Fruit fly (Drosophila melanogaster) whole organism, embryonic: ENCODE results near the gene CG18302.

ENCODE experiments used
- Abd-B ChIP-seq: fragments of 200-800 bp; sonication (Bioruptor generic); optimal IDR thresholded peaks from 2 replicates; lab custom pipeline; 2018; ENCODE audit warnings: missing biosample characterization, mild to moderate bottlenecking, missing genetic modification characterization, moderate library complexity
- Adf1 ChIP-seq: fragments of 200-800 bp; sonication (Bioruptor generic); IDR thresholded peaks from 2 replicates; pipeline ENCODE4 v1.3.6; 2022; ENCODE audit warnings: missing biosample characterization, missing genetic modification characterization
- Atf-2 ChIP-seq: fragments of 200-800 bp; sonication (Bioruptor generic); optimal IDR thresholded peaks from 2 replicates; lab custom pipeline; 2016; ENCODE audit warnings: missing biosample characterization, missing genetic modification characterization
- B-H2 ChIP-seq: fragments of 200-800 bp; sonication (Bioruptor generic); optimal IDR thresholded peaks from 2 replicates; lab custom pipeline; 2018; ENCODE audit warnings: missing biosample characterization, mild to moderate bottlenecking, missing genetic modification characterization
- Bteb2 ChIP-seq: fragments of 200-800 bp; sonication (Bioruptor generic); optimal IDR thresholded peaks from 2 replicates; lab custom pipeline; 2016; ENCODE audit warnings: missing biosample characterization, missing genetic modification characterization
- CG10209 ChIP-seq: fragments of 200-800 bp; sonication (Bioruptor generic); optimal IDR thresholded peaks from 3 replicates; lab custom pipeline; 2017; ENCODE audit warnings: missing biosample characterization, mild to moderate bottlenecking, missing genetic modification characterization, missing genetic modification reagents
- CG10267 ChIP-seq: fragments of 200-800 bp; sonication (Bioruptor generic); optimal IDR thresholded peaks from 2 replicates; lab custom pipeline; 2018; ENCODE audit warnings: missing biosample characterization, mild to moderate bottlenecking, missing genetic modification characterization, moderate library complexity
- CG11723 ChIP-seq: fragments of 200-800 bp; sonication (Bioruptor generic); optimal IDR thresholded peaks from 2 replicates; lab custom pipeline; 2017; ENCODE audit warnings: missing biosample characterization, mild to moderate bottlenecking, missing genetic modification characterization
- CG12219 ChIP-seq: fragments of 200-800 bp; sonication (Bioruptor generic); optimal IDR thresholded peaks from 3 replicates; lab custom pipeline; 2018; ENCODE audit warnings: missing biosample characterization, mild to moderate bottlenecking, missing genetic modification characterization
- CG13624 ChIP-seq: fragments of 200-800 bp; sonication (Bioruptor generic); optimal IDR thresholded peaks from 2 replicates; lab custom pipeline; 2016; ENCODE audit warnings: missing biosample characterization, missing genetic modification characterization
- CG14014 ChIP-seq: fragments of 200-800 bp; sonication (Bioruptor generic); IDR thresholded peaks from 2 replicates; pipeline ENCODE4 v1.3.6; 2022; ENCODE audit warnings: missing biosample characterization, missing genetic modification characterization
- CG14050 ChIP-seq: fragments of 200-800 bp; sonication (Bioruptor generic); IDR thresholded peaks from 3 replicates; pipeline ENCODE4 v1.3.6; 2022; ENCODE audit warnings: missing biosample characterization, missing genetic modification characterization
- CG14441 ChIP-seq: fragments of 200-800 bp; sonication (Bioruptor generic); IDR thresholded peaks from 2 replicates; pipeline ENCODE4 v1.3.6; 2022; ENCODE audit warnings: missing biosample characterization, missing genetic modification characterization
- CG17385 ChIP-seq: fragments of 200-800 bp; sonication (Bioruptor generic); optimal IDR thresholded peaks from 3 replicates; lab custom pipeline; 2018; ENCODE audit warnings: missing biosample characterization, mild to moderate bottlenecking, missing genetic modification characterization
- CG18262 ChIP-seq: fragments of 200-800 bp; optimal IDR thresholded peaks from 3 replicates; lab custom pipeline; 2019; ENCODE audit warnings: missing biosample characterization, mild to moderate bottlenecking, missing genetic modification characterization, moderate library complexity
- CG1832 ChIP-seq: fragments of 200-800 bp; sonication (Bioruptor generic); optimal IDR thresholded peaks from 2 replicates; lab custom pipeline; 2017; ENCODE audit warnings: missing biosample characterization, mild to moderate bottlenecking, missing genetic modification characterization, inconsistent platforms
- CG18619 ChIP-seq: fragments of 200-800 bp; sonication (Bioruptor generic); optimal IDR thresholded peaks from 3 replicates; lab custom pipeline; 2017; ENCODE audit warnings: missing biosample characterization, mild to moderate bottlenecking, missing genetic modification characterization
- CG31224 ChIP-seq: fragments of 200-800 bp; sonication (Bioruptor generic); IDR thresholded peaks from 2 replicates; pipeline ENCODE4 v1.3.6; 2022; ENCODE audit warnings: missing biosample characterization, missing genetic modification characterization
- CG31441 ChIP-seq: fragments of 200-800 bp; sonication (Bioruptor generic); IDR thresholded peaks from 2 replicates; pipeline ENCODE4 v1.3.6; 2022; ENCODE audit warnings: missing biosample characterization, missing genetic modification characterization
- CG32767 ChIP-seq: fragments of 200-800 bp; sonication (Bioruptor generic); IDR thresholded peaks from 2 replicates; pipeline ENCODE4 v1.3.6; 2022; ENCODE audit warnings: missing biosample characterization, missing genetic modification characterization
- CG7556 ChIP-seq: fragments of 200-800 bp; sonication (Bioruptor generic); optimal IDR thresholded peaks from 2 replicates; lab custom pipeline; 2017; ENCODE audit warnings: missing biosample characterization, mild to moderate bottlenecking, missing genetic modification characterization
- Chrac-16 ChIP-seq: fragments of 200-800 bp; sonication (Bioruptor generic); optimal IDR thresholded peaks from 3 replicates; lab custom pipeline; 2016; ENCODE audit warnings: missing biosample characterization, missing genetic modification characterization
- Dip3 ChIP-seq: fragments of 200-800 bp; sonication (Bioruptor generic); optimal IDR thresholded peaks from 3 replicates; lab custom pipeline; 2016; ENCODE audit warnings: missing biosample characterization, missing genetic modification characterization
- E2f2 ChIP-seq: fragments of 200-800 bp; sonication (Bioruptor generic); IDR thresholded peaks from 2 replicates; pipeline ENCODE4 v1.3.6; 2022; ENCODE audit warnings: missing biosample characterization, missing genetic modification characterization
- H2.0 ChIP-seq: fragments of 200-800 bp; sonication (Bioruptor generic); IDR thresholded peaks from 2 replicates; pipeline ENCODE4 v1.3.6; 2022; ENCODE audit warnings: missing biosample characterization, missing genetic modification characterization
- HLH4C ChIP-seq: fragments of 200-800 bp; sonication (Bioruptor generic); IDR thresholded peaks from 3 replicates; pipeline ENCODE4 v1.3.6; 2022; ENCODE audit warnings: missing biosample characterization, missing genetic modification characterization; ENCODE audit not compliant: partially characterized antibody
- Hand ChIP-seq: fragments of 200-800 bp; sonication (Bioruptor generic); optimal IDR thresholded peaks from 2 replicates; lab custom pipeline; 2017; ENCODE audit warnings: mild to moderate bottlenecking, missing biosample characterization, missing genetic modification reagents, missing genetic modification characterization
- Hr78 ChIP-seq, 2 experiments: fragments of 200-800 bp in 1 of 2; fragments of >200 bp in 1 of 2; sonication (Bioruptor generic) in 1 of 2; optimal IDR thresholded peaks; 2 replicates each; lab custom pipeline; 2017 to 2019; ENCODE audit warnings: missing biosample characterization in 2 of 2, missing genetic modification characterization in 2 of 2, mild to moderate bottlenecking in 1 of 2, moderate library complexity in 1 of 2
- MBD-R2 ChIP-seq: fragments of 200-800 bp; sonication (Bioruptor generic); IDR thresholded peaks from 2 replicates; pipeline ENCODE4 v1.3.6; 2022; ENCODE audit warnings: missing biosample characterization, missing genetic modification characterization
- NC2α ChIP-seq: fragments of 200-800 bp; sonication (Bioruptor generic); optimal IDR thresholded peaks from 2 replicates; lab custom pipeline; 2016; ENCODE audit warnings: missing biosample characterization, missing genetic modification characterization
- Rfx ChIP-seq: fragments of 200-800 bp; sonication (Bioruptor generic); IDR thresholded peaks from 2 replicates; pipeline ENCODE4 v1.3.6; 2022; ENCODE audit warnings: missing biosample characterization, missing genetic modification characterization
- Scr ChIP-seq: fragments of 200-800 bp; sonication (Bioruptor generic); IDR thresholded peaks from 2 replicates; pipeline ENCODE4 v1.3.6; 2022; ENCODE audit warnings: missing biosample characterization, missing genetic modification characterization; ENCODE audit not compliant: partially characterized antibody
- amos ChIP-seq: fragments of 200-800 bp; sonication (Bioruptor generic); IDR thresholded peaks from 2 replicates; pipeline ENCODE4 v1.3.6; 2022; ENCODE audit warnings: missing biosample characterization, missing genetic modification characterization; ENCODE audit not compliant: partially characterized antibody
- dan ChIP-seq: fragments of 200-800 bp; sonication (Bioruptor generic); IDR thresholded peaks from 2 replicates; pipeline ENCODE4 v1.3.6; 2022; ENCODE audit warnings: missing biosample characterization, missing genetic modification characterization
- dm ChIP-seq: fragments of 200-800 bp; sonication (Bioruptor generic); optimal IDR thresholded peaks from 3 replicates; lab custom pipeline; 2016; ENCODE audit warnings: missing biosample characterization, missing genetic modification characterization
- esg ChIP-seq: fragments of 200-800 bp; sonication (Bioruptor generic); conservative IDR thresholded peaks from 2 replicates; pipeline ENCODE4 v1.3.6; 2022; ENCODE audit warnings: missing biosample characterization, missing genetic modification characterization
- fd96Cb ChIP-seq: fragments of 200-800 bp; sonication (Bioruptor generic); optimal IDR thresholded peaks from 2 replicates; lab custom pipeline; 2018; ENCODE audit warnings: missing biosample characterization, mild to moderate bottlenecking, missing genetic modification characterization, moderate library complexity
- gem ChIP-seq: fragments of 200-800 bp; sonication (Bioruptor generic); optimal IDR thresholded peaks from 2 replicates; lab custom pipeline; 2019; ENCODE audit warnings: missing biosample characterization, mild to moderate bottlenecking, missing genetic modification characterization, moderate library complexity
- mirr ChIP-seq: fragments of 200-800 bp; sonication (Bioruptor generic); optimal IDR thresholded peaks from 3 replicates; lab custom pipeline; 2018; ENCODE audit warnings: missing biosample characterization, mild to moderate bottlenecking, missing genetic modification characterization
- nau ChIP-seq: fragments of 200-800 bp; sonication (Bioruptor generic); optimal IDR thresholded peaks from 3 replicates; lab custom pipeline; 2017; ENCODE audit warnings: missing biosample characterization, mild to moderate bottlenecking, missing genetic modification characterization, missing genetic modification reagents
- pan ChIP-seq, 4 experiments: fragments of >200 bp in 3 of 4; fragments of 200-800 bp in 1 of 4; sonication (Bioruptor generic) in 1 of 4; optimal IDR thresholded peaks in 3 of 4; IDR thresholded peaks in 1 of 4; 2 replicates each; pipeline versions ENCODE4 v1.3.6 to Lab custom; 2017 to 2022; ENCODE audit warnings: missing biosample characterization in 2 of 4, missing genetic modification characterization in 2 of 4, mixed read lengths in 1 of 4
- phol ChIP-seq: fragments of 200-800 bp; sonication (Bioruptor generic); optimal IDR thresholded peaks from 3 replicates; lab custom pipeline; 2018; ENCODE audit warnings: missing biosample characterization, mild to moderate bottlenecking, missing genetic modification characterization, moderate library complexity
- pros ChIP-seq: fragments of 200-800 bp; sonication (Bioruptor generic); optimal IDR thresholded peaks from 3 replicates; lab custom pipeline; 2019; ENCODE audit warnings: missing biosample characterization, mild to moderate bottlenecking, missing genetic modification characterization, moderate library complexity
- ranshi ChIP-seq: fragments of 200-800 bp; sonication (Bioruptor generic); IDR thresholded peaks from 2 replicates; pipeline ENCODE4 v1.3.6; 2022; ENCODE audit warnings: missing biosample characterization, missing genetic modification characterization
- sim ChIP-seq: fragments of 200-800 bp; sonication (Bioruptor generic); IDR thresholded peaks from 2 replicates; pipeline ENCODE4 v1.3.6; 2022; ENCODE audit warnings: missing biosample characterization, missing genetic modification characterization
- sob ChIP-seq: fragments of 200-800 bp; sonication (Bioruptor generic); IDR thresholded peaks from 2 replicates; pipeline ENCODE4 v1.3.6; 2022; ENCODE audit warnings: missing biosample characterization, missing genetic modification characterization
- toy ChIP-seq: fragments of 200-800 bp; sonication (Bioruptor generic); IDR thresholded peaks from 2 replicates; pipeline ENCODE4 v1.3.6; 2022; ENCODE audit warnings: missing biosample characterization, missing genetic modification characterization
- vvl ChIP-seq: fragments of 200-800 bp; sonication (Bioruptor generic); IDR thresholded peaks from 2 replicates; pipeline ENCODE4 v1.3.6; 2022; ENCODE audit warnings: missing biosample characterization, missing genetic modification characterization

Gene CG18302

DNA sequence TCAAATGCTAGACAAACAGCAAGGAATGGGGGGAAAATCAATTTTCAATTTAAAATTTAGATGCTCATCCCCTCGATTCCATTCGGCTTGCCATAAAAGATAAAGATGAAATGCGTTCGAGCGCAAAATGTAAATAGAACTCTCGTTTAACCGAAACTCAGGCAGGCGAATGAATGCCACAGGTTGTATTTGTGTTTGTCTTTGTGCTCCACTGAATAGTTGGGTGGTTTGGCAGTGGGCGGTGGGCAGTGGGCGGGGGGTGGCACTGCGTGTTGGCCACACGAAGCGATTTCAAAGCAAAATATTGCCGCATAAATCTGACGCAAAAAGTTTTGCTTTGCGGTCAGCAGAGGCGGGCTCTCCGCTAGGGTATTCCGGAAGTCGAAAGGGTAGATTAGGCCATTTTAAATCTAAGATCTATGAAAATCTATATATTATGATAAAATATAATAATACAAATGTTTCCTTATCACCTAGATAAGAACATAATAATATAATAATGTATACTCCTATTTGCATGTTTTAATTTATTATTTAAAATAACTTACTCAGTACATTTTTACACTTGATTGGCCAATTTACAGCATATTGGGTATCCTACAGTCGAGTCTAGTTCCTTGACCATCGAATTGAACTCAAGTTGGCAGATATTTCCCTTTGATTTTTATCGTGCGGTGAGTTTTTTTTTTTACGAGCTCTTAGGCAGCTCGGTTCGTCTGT is 11.8 kb upstream of the CG18302 start (continued):
- TF ChIP-seq Bteb2 (no peak), CG14441 (GFP tag; lab: Robert Waterston, UW) (peak; percentile 74), Rfx (GFP tag; lab: Robert Waterston, UW) (peak; percentile 63), pros (GFP tag; lab: Kevin White, UChicago) (no peak), sob (peak; percentile 68; the same call in 1 of the 2 replicates), sim (GFP tag; lab: Robert Waterston, UW) (no peak; the same call in 1 of the 2 replicates), CG10267 (peak; percentile 18), Chrac-16 (GFP tag; lab: Kevin White, UChicago) (peak; percentile 42), gem (tag; lab: Kevin White, UChicago) (peak; percentile 81), Hand (GFP tag; lab: Kevin White, UChicago) (peak; percentile 44), NC2α (GFP tag; lab: Kevin White, UChicago) (no peak), pan (optimal IDR thresholded peaks at IDR 0.05; lab: Kevin White, UChicago) (peak in 1 of 2 experiments; percentile 4), pan (GFP tag; optimal IDR thresholded peaks at IDR 0.05 in 1 of 2, IDR thresholded peaks at IDR 0.05 in 1 of 2) (peak in 1 of 2 experiments; percentile 74), ranshi (GFP tag; lab: Robert Waterston, UW) (peak; percentile 46; the same call in 1 of the 2 replicates), B-H2 (GFP tag; lab: Kevin White, UChicago) (no peak), HLH4C (GFP tag; lab: Robert Waterston, UW) (peak; percentile 39; the same call in 1 of the 3 replicates), Dip3 (GFP tag; lab: Kevin White, UChicago) (no peak), CG12219 (GFP tag; lab: Kevin White, UChicago) (no peak), dan (GFP tag; lab: Robert Waterston, UW) (no peak), CG31224 (GFP tag; lab: Robert Waterston, UW) (peak; percentile 46; the same call in 1 of the 2 replicates), esg (GFP tag; lab: Robert Waterston, UW) (peak; percentile 36; the same call in 1 of the 2 replicates), nau (GFP tag; lab: Kevin White, UChicago) (peak; percentile 66), Abd-B (peak; percentile 17), Hr78 (GFP tag; optimal IDR thresholded peaks at IDR 0.05; lab: Kevin White, UChicago) (peak in 1 of 2 experiments; percentile 23), CG32767 (GFP tag; lab: Robert Waterston, UW) (0 out of 2 replicates have a peak, but pooled peaks have one; percentile 13), Scr (GFP tag; lab: Robert Waterston, UW) (no peak), Atf-2 (no peak), CG17385 (GFP tag; lab: Kevin White, UChicago) (peak; percentile 52), dm (GFP tag; lab: Kevin White, UChicago) (no peak), CG18619 (peak; percentile 59), Adf1 (peak; percentile 25; the same call in 1 of the 2 replicates), CG1832 (GFP tag; lab: Kevin White, UChicago) (no peak), CG31441 (GFP tag; lab: Robert Waterston, UW) (peak; percentile 50; the same call in 1 of the 2 replicates), CG7556 (GFP tag; lab: Kevin White, UChicago) (peak; percentile 86), toy (GFP tag; lab: Robert Waterston, UW) (no peak), phol (tag; lab: Kevin White, UChicago) (peak; percentile 75), mirr (GFP tag; lab: Kevin White, UChicago) (no peak), CG13624 (GFP tag; lab: Kevin White, UChicago) (no peak), CG10209 (GFP tag; lab: Kevin White, UChicago) (peak; percentile 74), CG11723 (GFP tag; lab: Kevin White, UChicago) (peak; percentile 35), vvl (GFP tag; lab: Robert Waterston, UW) (peak; percentile 45; the same call in 1 of the 2 replicates), MBD-R2 (no peak), amos (GFP tag; lab: Robert Waterston, UW) (no peak), H2.0 (GFP tag; lab: Robert Waterston, UW) (no peak; the same call in 1 of the 2 replicates), CG18262 (tag; lab: Kevin White, UChicago) (peak; percentile 65), fd96Cb (tag; lab: Kevin White, UChicago) (peak; percentile 57), E2f2 (GFP tag; lab: Robert Waterston, UW) (peak; percentile 42; the same call in 1 of the 2 replicates), CG14050 (GFP tag; lab: Robert Waterston, UW) (peak; percentile 42; the same call in 2 of the 3 replicates), CG14014 (GFP tag; lab: Robert Waterston, UW) (peak; percentile 25; the same call in 1 of the 2 replicates)
